Worm (Caenorhabditis elegans): ENCODE measurements around the gene M110.10.

DNA sequence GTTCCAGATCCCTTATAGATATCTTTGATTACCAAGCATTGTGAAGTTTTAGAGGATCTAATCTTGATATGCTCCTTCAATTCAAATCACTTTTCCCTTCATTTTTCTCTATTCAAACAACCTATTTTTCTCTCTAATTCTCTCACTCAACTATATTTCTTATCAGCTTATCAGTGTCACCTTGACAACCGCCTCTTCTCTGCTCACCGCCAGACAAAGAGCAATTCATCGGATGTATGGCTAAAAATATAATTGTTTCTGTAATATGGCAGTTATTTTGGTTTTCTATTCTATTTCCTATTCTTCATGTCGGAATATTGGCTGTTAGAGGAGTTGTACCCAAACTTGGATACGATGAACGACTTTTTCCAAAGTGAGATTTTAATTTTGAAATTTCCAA is 35.4 kb upstream of the M110.10 start:
- TF ChIP-seq unc-86 (tag; optimal IDR thresholded peaks at IDR 0.05), result no peak
- TF ChIP-seq fkh-10 (GFP tag; optimal IDR thresholded peaks at IDR 0.05), result no peak
- TF ChIP-seq ets-4 (tag; optimal IDR thresholded peaks at IDR 0.05), result no peak
- TF ChIP-seq pha-2 (tag; optimal IDR thresholded peaks at IDR 0.05), result no peak
- no peak for TF ChIP-seq nfya-1 (tag; optimal IDR thresholded peaks at IDR 0.05)
- no peak for TF ChIP-seq eyg-1 (tag; optimal IDR thresholded peaks at IDR 0.05)
- TF ChIP-seq dmd-4 (tag; optimal IDR thresholded peaks at IDR 0.05; ENCODE audit: borderline replicate concordance), result no peak
- no peak for TF ChIP-seq pha-4 (tag; optimal IDR thresholded peaks at IDR 0.05)
- TF ChIP-seq rnt-1 (tag; optimal IDR thresholded peaks at IDR 0.05), result no peak

Measured in whole organism, late embryonic.